Worm (Caenorhabditis elegans): ENCODE measurements around the gene rpn-12.

The rpn-12 gene

DNA sequence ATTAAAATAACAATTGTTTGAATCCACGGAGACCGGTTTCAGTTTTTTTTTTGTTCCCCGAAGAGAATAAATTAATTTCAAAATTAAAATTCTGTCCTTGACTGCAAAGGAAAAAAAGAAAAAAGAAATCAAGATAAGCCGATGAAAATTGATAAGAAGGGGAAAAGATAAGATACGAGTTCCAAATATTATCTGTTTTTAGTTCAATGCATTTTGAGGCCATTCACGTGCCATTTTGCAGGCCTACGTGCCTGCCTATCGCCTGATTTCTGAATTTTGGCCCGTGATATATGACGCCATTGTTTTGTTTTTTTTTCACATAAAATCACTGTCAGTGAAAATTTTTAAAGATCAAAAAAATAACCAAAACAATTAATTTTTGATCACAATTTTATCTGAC, 41.5 kb upstream of the rpn-12 start:
- TF ChIP-seq nhr-67 (tag; optimal IDR thresholded peaks at IDR 0.05) (no peak), nhr-43 (tag; optimal IDR thresholded peaks at IDR 0.05; ENCODE audit: poor library complexity, severe bottlenecking) (no peak), ztf-4 (tag; optimal IDR thresholded peaks at IDR 0.05) (no peak), unc-39 (tag; optimal IDR thresholded peaks at IDR 0.05) (no peak), ZK546.5 (tag; optimal IDR thresholded peaks at IDR 0.05) (no peak), nhr-11 (tag; optimal IDR thresholded peaks at IDR 0.05) (no peak), pha-4 (tag; optimal IDR thresholded peaks at IDR 0.05) (peak; percentile 33), snpc-4 (tag; optimal IDR thresholded peaks at IDR 0.05) (no peak), ama-1 (optimal IDR thresholded peaks at IDR 0.05) (no peak), egl-27 (tag; optimal IDR thresholded peaks at IDR 0.05) (no peak), nhr-12 (tag; optimal IDR thresholded peaks at IDR 0.05) (no peak), egl-5 (tag; optimal IDR thresholded peaks at IDR 0.05) (no peak), tbx-2 (tag; optimal IDR thresholded peaks at IDR 0.05) (no peak), R02D3.7 (tag; optimal IDR thresholded peaks at IDR 0.05) (no peak), elt-3 (tag; optimal IDR thresholded peaks at IDR 0.05) (peak; percentile 14 to 84 (median 72)), fkh-10 (GFP tag; optimal IDR thresholded peaks at IDR 0.05) (no peak), ceh-28 (tag; optimal IDR thresholded peaks at IDR 0.05) (no peak), mdl-1 (tag; optimal IDR thresholded peaks at IDR 0.05) (no peak), elt-1 (tag; optimal IDR thresholded peaks at IDR 0.05) (peak; percentile 90), nhr-25 (tag; optimal IDR thresholded peaks at IDR 0.05) (no peak), pqm-1 (tag; optimal IDR thresholded peaks at IDR 0.05) (peak; percentile 67), elt-2 (tag; optimal IDR thresholded peaks at IDR 0.05) (peak; percentile 94), ceh-82 (tag; optimal IDR thresholded peaks at IDR 0.05) (no peak)

DNA sequence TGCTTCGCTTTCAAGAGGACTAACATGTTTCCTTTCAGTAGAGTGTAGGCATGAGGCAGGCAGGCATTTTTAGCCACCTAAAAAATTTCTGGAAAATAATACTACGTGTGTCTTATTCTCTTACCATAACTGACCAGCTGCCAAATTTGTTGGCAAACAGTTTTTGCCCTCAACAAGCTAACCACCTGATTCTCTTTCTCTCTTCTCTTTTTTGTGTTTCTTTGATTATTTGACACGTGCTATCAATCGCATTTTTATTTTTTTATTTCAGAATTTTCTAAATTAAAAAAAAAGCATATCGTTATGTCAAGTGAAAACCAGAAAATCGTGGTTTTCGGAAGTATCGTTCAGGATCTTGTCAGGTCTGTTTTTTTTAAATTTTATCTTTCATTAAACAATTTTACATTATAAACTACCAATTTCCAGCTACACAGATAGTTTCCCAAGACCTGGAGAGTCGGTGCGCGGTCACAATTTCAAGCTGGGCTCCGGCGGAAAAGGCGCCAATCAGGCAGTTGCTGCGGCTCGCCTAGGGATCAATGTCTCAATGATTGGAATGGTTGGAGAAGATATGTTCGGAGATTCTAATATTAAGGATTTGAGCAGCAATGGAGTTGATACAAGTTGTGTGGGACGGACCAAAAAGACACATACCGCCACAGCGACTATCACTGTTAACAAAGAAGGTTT, 40.7 kb upstream of the rpn-12 start, which contains the start of gene F07A11.5:
F07A11.5 (plus strand) TSS at position 267 of the 690 bp plus-strand sequence.
- TF ChIP-seq tbx-2 (tag; optimal IDR thresholded peaks at IDR 0.05) = no peak
- TF ChIP-seq pha-4 (tag; optimal IDR thresholded peaks at IDR 0.05) = peak; percentile 9

ce11 chrII:11614103-11614857, 38.6 kb upstream of the rpn-12 start:
- no peak for TF ChIP-seq zag-1 (tag; optimal IDR thresholded peaks at IDR 0.05)
- peak; percentile 71 for TF ChIP-seq nhr-23 (tag; optimal IDR thresholded peaks at IDR 0.05)
- TF ChIP-seq unc-62 (GFP tag; optimal IDR thresholded peaks at IDR 0.05) = no peak
- no peak for TF ChIP-seq fos-1 (tag; optimal IDR thresholded peaks at IDR 0.05)
- peak; percentile 88 for TF ChIP-seq aly-2 (tag; optimal IDR thresholded peaks at IDR 0.05)
- peak; percentile 58 for TF ChIP-seq ceh-28 (tag; optimal IDR thresholded peaks at IDR 0.05)
- peak; percentile 47 for TF ChIP-seq ama-1 (optimal IDR thresholded peaks at IDR 0.05)
- TF ChIP-seq skn-1 (tag; optimal IDR thresholded peaks at IDR 0.05) = no peak
- TF ChIP-seq R02D3.7 (tag; optimal IDR thresholded peaks at IDR 0.05) = no peak
- no peak for TF ChIP-seq nhr-77 (tag; optimal IDR thresholded peaks at IDR 0.05)

DNA sequence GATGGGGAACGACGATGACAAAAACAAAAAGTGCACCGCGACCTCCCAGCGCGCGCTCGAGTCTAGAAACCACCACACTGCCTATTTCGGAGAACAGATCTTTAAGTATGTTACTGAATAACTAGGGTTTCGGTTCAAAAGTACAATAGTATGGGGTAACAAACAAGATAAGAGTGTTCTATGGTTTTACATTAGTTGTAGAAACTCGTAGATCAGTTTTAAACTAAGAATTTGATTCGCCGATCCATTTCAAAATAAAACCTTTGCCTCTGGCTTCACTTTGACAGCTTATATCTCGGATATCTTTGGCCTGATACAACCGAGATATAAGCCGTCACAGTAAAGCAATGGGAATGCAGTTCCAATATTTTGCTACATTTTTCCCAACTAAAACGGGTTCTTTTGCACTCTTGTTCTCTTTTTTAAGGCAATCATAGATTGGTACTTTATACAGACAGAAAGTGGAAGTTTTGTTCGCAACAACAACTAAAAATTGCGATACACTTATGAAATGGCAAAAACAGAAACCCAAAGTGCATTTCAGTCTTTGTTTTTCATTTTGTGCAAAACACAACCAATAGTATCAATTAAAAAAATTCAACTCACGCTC, 36.5 kb upstream of the rpn-12 start:
- TF ChIP-seq nhr-23 (tag; optimal IDR thresholded peaks at IDR 0.05) (peak; percentile 88), R02D3.7 (tag; optimal IDR thresholded peaks at IDR 0.05) (no peak), nhr-237 (tag; optimal IDR thresholded peaks at IDR 0.05) (no peak), nfya-1 (tag; optimal IDR thresholded peaks at IDR 0.05; ENCODE audit: insufficient read depth) (no peak), ZK546.5 (tag; optimal IDR thresholded peaks at IDR 0.05) (no peak), egl-5 (tag; optimal IDR thresholded peaks at IDR 0.05) (no peak)

DNA sequence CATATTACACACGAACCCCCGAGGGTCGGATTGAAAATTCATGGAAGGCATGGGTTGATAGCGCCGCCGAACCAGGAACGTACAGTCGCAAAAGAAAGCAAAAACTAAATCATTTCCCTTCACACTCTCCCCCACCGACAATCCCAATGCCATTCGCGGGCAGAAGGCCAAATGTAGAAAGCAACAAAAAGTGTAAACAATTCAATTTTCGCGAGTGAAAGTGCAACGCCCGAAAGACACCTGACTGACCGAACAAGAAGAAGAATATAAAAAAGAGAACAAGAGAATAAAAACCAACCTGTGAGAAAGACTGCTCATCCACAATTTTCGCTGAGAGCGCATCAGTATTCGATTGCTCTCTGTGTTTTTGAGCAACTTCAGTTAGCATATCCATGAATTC, 35.2 kb upstream of the rpn-12 start:
- TF ChIP-seq sea-2 (GFP tag; optimal IDR thresholded peaks at IDR 0.05) (no peak), eor-1 (tag; optimal IDR thresholded peaks at IDR 0.05) (no peak), snpc-4 (tag; optimal IDR thresholded peaks at IDR 0.05) (no peak), nhr-25 (tag; optimal IDR thresholded peaks at IDR 0.05) (peak; percentile 94), egl-5 (tag; optimal IDR thresholded peaks at IDR 0.05) (no peak), egl-27 (tag; optimal IDR thresholded peaks at IDR 0.05) (peak; percentile 25), jun-1 (tag; optimal IDR thresholded peaks at IDR 0.05) (no peak), pha-4 (tag; optimal IDR thresholded peaks at IDR 0.05) (peak; percentile 67), aly-2 (tag; optimal IDR thresholded peaks at IDR 0.05) (no peak), ama-1 (optimal IDR thresholded peaks at IDR 0.05) (peak; percentile 72), ceh-82 (tag; optimal IDR thresholded peaks at IDR 0.05) (no peak), nfya-1 (tag; optimal IDR thresholded peaks at IDR 0.05; ENCODE audit: insufficient read depth) (peak; percentile 35), tbx-2 (tag; optimal IDR thresholded peaks at IDR 0.05) (no peak), nhr-23 (tag; optimal IDR thresholded peaks at IDR 0.05) (peak; percentile 38), R02D3.7 (tag; optimal IDR thresholded peaks at IDR 0.05) (peak; percentile 16), nhr-76 (tag; optimal IDR thresholded peaks at IDR 0.05) (no peak)
